Fruit fly (Drosophila melanogaster): Measurements from ENCODE around the gene CG42353.

- TF ChIP-seq cic (GFP tag; optimal IDR thresholded peaks at IDR 0.05) = no peak
- no peak for TF ChIP-seq Hr96 (GFP tag; optimal IDR thresholded peaks at IDR 0.05)
- TF ChIP-seq ovo (GFP tag; optimal IDR thresholded peaks at IDR 0.05) = no peak
These were observed 549 bp downstream of the CG42353 start for dm6 chrX:16104056-16104737.

All from whole organism, adult.